Fruit fly (Drosophila melanogaster): ENCODE data around the gene CG13847.

The CG13847 gene

DNA sequence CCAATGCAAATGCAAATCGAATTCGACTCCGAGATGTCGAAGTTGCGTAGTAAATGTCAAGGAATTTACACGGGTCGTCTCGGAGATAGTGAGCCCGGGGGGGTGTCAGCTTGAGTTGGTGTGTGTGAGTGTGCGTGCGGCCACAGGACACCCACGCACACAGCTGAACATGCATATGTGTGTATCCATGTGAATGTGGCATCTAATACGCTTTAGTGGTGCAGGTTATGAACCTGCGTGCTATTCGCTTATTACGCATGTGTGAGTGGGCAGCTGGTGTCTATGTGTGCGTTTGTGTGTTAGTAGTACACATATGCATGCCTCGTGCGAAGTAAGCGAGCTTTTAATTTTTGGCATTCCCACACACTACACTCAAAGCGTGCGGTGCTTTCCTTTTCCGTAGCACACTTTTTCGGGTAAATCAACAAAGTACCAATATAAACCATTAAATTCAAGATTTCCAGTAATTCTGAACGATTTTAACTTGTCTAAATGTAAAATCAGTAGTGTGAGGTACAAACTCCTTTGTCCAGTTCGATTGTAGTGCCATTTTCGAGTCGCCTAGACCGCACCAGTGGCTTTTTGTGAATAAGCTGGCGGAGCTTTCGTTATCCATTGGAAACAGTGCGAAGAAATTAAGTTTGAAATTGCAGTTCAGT is 33.0 kb upstream of the CG13847 start (continued):
- peak; percentile 70 for TF ChIP-seq btn (GFP tag; optimal IDR thresholded peaks at IDR 0.05)
- no peak for TF ChIP-seq Lpt (GFP tag; optimal IDR thresholded peaks at IDR 0.05)
- TF ChIP-seq peb (GFP tag; IDR thresholded peaks at IDR 0.05), result peak; percentile 79
- peak; percentile 75 for TF ChIP-seq CG1602 (GFP tag; optimal IDR thresholded peaks at IDR 0.05)
- TF ChIP-seq CG10366 (GFP tag; IDR thresholded peaks at IDR 0.05), result peak; percentile 78
- peak; percentile 61 for TF ChIP-seq Mad (GFP tag; optimal IDR thresholded peaks at IDR 0.05)
- TF ChIP-seq CG18011 (GFP tag; optimal IDR thresholded peaks at IDR 0.05), result peak; percentile 68
- TF ChIP-seq Dll (GFP tag; IDR thresholded peaks at IDR 0.05; ENCODE audit: partially characterized antibody), result no peak
- TF ChIP-seq dmrt99B (tag; optimal IDR thresholded peaks at IDR 0.05), result peak; percentile 93
- no peak for TF ChIP-seq CG3838 (GFP tag; optimal IDR thresholded peaks at IDR 0.05)
- TF ChIP-seq chinmo (GFP tag; IDR thresholded peaks at IDR 0.05; ENCODE audit: partially characterized antibody), result peak; percentile 64; the same call in 1 of the 4 replicates
- TF ChIP-seq phol (tag; optimal IDR thresholded peaks at IDR 0.05), result peak; percentile 82
- TF ChIP-seq CG12219 (GFP tag; optimal IDR thresholded peaks at IDR 0.05), result peak; percentile 85
- TF ChIP-seq Sox102F (GFP tag; optimal IDR thresholded peaks at IDR 0.05), result peak; percentile 88
- TF ChIP-seq Fer2 (tag; optimal IDR thresholded peaks at IDR 0.05), result peak; percentile 77
- peak; percentile 92 for TF ChIP-seq CG13894 (tag; optimal IDR thresholded peaks at IDR 0.05)
- peak; percentile 49 for TF ChIP-seq CG32767 (GFP tag; IDR thresholded peaks at IDR 0.05)
- peak; percentile 85 for TF ChIP-seq CG15514 (GFP tag; optimal IDR thresholded peaks at IDR 0.05)
- TF ChIP-seq Ravus (GFP tag; IDR thresholded peaks at IDR 0.05), result peak; percentile 62
- peak; percentile 88 for TF ChIP-seq CG3847 (GFP tag; IDR thresholded peaks at IDR 0.05)
- TF ChIP-seq Mrtf (GFP tag; IDR thresholded peaks at IDR 0.05), result peak; percentile 81; the same call in 2 of the 3 replicates
- TF ChIP-seq pan (optimal IDR thresholded peaks at IDR 0.05), result no peak
- TF ChIP-seq pan (GFP tag; optimal IDR thresholded peaks at IDR 0.05 in 1 of 2, IDR thresholded peaks at IDR 0.05 in 1 of 2), result peak in 1 of 2 experiments; percentile 83
- TF ChIP-seq org-1 (GFP tag; optimal IDR thresholded peaks at IDR 0.05), result peak; percentile 91
- peak; percentile 46 for TF ChIP-seq CG4404 (GFP tag; IDR thresholded peaks at IDR 0.05)
- TF ChIP-seq CG11093 (GFP tag; IDR thresholded peaks at IDR 0.05), result peak; percentile 70; the same call in 2 of the 3 replicates
- peak; percentile 91 for TF ChIP-seq CG15269 (tag; optimal IDR thresholded peaks at IDR 0.05)
- TF ChIP-seq emc (GFP tag; optimal IDR thresholded peaks at IDR 0.05), result peak; percentile 78
- peak; percentile 80 for TF ChIP-seq CG6813 (GFP tag; optimal IDR thresholded peaks at IDR 0.05)
- TF ChIP-seq HLH54F (GFP tag; optimal IDR thresholded peaks at IDR 0.05), result peak; percentile 88
- peak; percentile 81 for TF ChIP-seq Max (GFP tag; optimal IDR thresholded peaks at IDR 0.05)
- TF ChIP-seq zen (tag; optimal IDR thresholded peaks at IDR 0.05), result peak; percentile 47
- no peak for TF ChIP-seq CG33213 (GFP tag; optimal IDR thresholded peaks at IDR 0.05)
- no peak for TF ChIP-seq hth (optimal IDR thresholded peaks at IDR 0.05)
- TF ChIP-seq CG8924 (tag; optimal IDR thresholded peaks at IDR 0.05), result peak; percentile 87
- TF ChIP-seq Dad (GFP tag; optimal IDR thresholded peaks at IDR 0.05), result peak; percentile 77
- TF ChIP-seq Fer1 (GFP tag; optimal IDR thresholded peaks at IDR 0.05), result peak; percentile 96
- peak; percentile 88 for TF ChIP-seq BtbVII (GFP tag; optimal IDR thresholded peaks at IDR 0.05)
- TF ChIP-seq CG2199 (GFP tag; IDR thresholded peaks at IDR 0.05), result no peak
- peak; percentile 76 for TF ChIP-seq CG5180 (GFP tag; optimal IDR thresholded peaks at IDR 0.05)
- TF ChIP-seq NC2β (GFP tag; optimal IDR thresholded peaks at IDR 0.05), result peak; percentile 68
- no peak for TF ChIP-seq pros (GFP tag; optimal IDR thresholded peaks at IDR 0.05)
- TF ChIP-seq CG34224 (GFP tag; IDR thresholded peaks at IDR 0.05; ENCODE audit: partially characterized antibody), result no peak
- TF ChIP-seq CG10959 (GFP tag; IDR thresholded peaks at IDR 0.05), result no peak
- TF ChIP-seq PHDP (tag; optimal IDR thresholded peaks at IDR 0.05), result peak; percentile 89
- TF ChIP-seq Scr (GFP tag; IDR thresholded peaks at IDR 0.05; ENCODE audit: partially characterized antibody), result no peak
- peak; percentile 39 for TF ChIP-seq CG14710 (tag; optimal IDR thresholded peaks at IDR 0.05)
- TF ChIP-seq ATbp (GFP tag; optimal IDR thresholded peaks at IDR 0.05), result peak; percentile 86
- TF ChIP-seq repo (GFP tag; optimal IDR thresholded peaks at IDR 0.05), result peak; percentile 72

Measured in whole organism, embryonic.